Worm (Caenorhabditis elegans) whole organism, L2 larva: ENCODE data around the gene nhr-146.

Experiments
- C34F6.9 ChIP-seq: fragments of 150-350 bp; optimal IDR thresholded peaks from 2 replicates; lab custom pipeline; 2014; ENCODE audit warnings: missing biosample characterization, missing genetic modification characterization
- R02D3.7 ChIP-seq: fragments of 150-350 bp; optimal IDR thresholded peaks from 2 replicates; lab custom pipeline; 2014; ENCODE audit warnings: missing biosample characterization, missing genetic modification characterization
- ZK546.5 ChIP-seq: sonication (generic microtip); optimal IDR thresholded peaks from 2 replicates; lab custom pipeline; 2017; ENCODE audit warnings: missing biosample characterization, missing genetic modification characterization
- aly-2 ChIP-seq: fragments of 150-350 bp; optimal IDR thresholded peaks from 2 replicates; lab custom pipeline; 2014; ENCODE audit warnings: missing biosample characterization, missing genetic modification characterization
- ceh-16 ChIP-seq: fragments of 150-350 bp; optimal IDR thresholded peaks from 2 replicates; lab custom pipeline; 2014; ENCODE audit warnings: missing biosample characterization, missing genetic modification characterization
- ceh-82 ChIP-seq: fragments of 150-350 bp; optimal IDR thresholded peaks from 2 replicates; lab custom pipeline; 2014; ENCODE audit warnings: missing biosample characterization, missing genetic modification characterization
- elt-1 ChIP-seq: fragments of 150-350 bp; optimal IDR thresholded peaks from 2 replicates; lab custom pipeline; 2014; ENCODE audit warnings: missing biosample characterization, missing genetic modification characterization
- elt-3 ChIP-seq: sonication (generic microtip); optimal IDR thresholded peaks from 2 replicates; lab custom pipeline; 2017; ENCODE audit warnings: missing biosample characterization, missing genetic modification characterization
- fos-1 ChIP-seq: fragments of 150-350 bp; optimal IDR thresholded peaks from 2 replicates; lab custom pipeline; 2014; ENCODE audit warnings: missing biosample characterization, missing genetic modification characterization
- lin-13 ChIP-seq: fragments of 150-350 bp; optimal IDR thresholded peaks from 2 replicates; lab custom pipeline; 2014; ENCODE audit warnings: missing biosample characterization, missing genetic modification reagents, missing genetic modification characterization
- lin-39 ChIP-seq: fragments of 150-350 bp; optimal IDR thresholded peaks from 2 replicates; lab custom pipeline; 2014; ENCODE audit warnings: missing biosample characterization, missing genetic modification reagents, missing genetic modification characterization
- lsy-2 ChIP-seq, 2 experiments: fragments of 150-350 bp in 1 of 2; sonication (generic microtip) in 1 of 2; optimal IDR thresholded peaks; 2 replicates each; lab custom pipeline; 2014 to 2017; ENCODE audit warnings: missing biosample characterization in 2 of 2, missing genetic modification characterization in 2 of 2
- mab-5 ChIP-seq: fragments of 150-350 bp; optimal IDR thresholded peaks from 2 replicates; lab custom pipeline; 2014; ENCODE audit warnings: missing biosample characterization, missing genetic modification characterization
- mbf-1 ChIP-seq: sonication (generic microtip); optimal IDR thresholded peaks from 2 replicates; lab custom pipeline; 2017; ENCODE audit warnings: missing biosample characterization, missing genetic modification characterization
- mdl-1 ChIP-seq, 2 experiments: fragments of 150-350 bp in 1 of 2; sonication (generic microtip) in 1 of 2; optimal IDR thresholded peaks; 2 replicates each; lab custom pipeline; 2017; ENCODE audit warnings: missing biosample characterization in 2 of 2, missing genetic modification characterization in 2 of 2
- nhr-11 ChIP-seq: fragments of 150-350 bp; optimal IDR thresholded peaks from 2 replicates; lab custom pipeline; 2014; ENCODE audit warnings: missing biosample characterization, missing genetic modification characterization
- nhr-12 ChIP-seq: fragments of 150-350 bp; optimal IDR thresholded peaks from 2 replicates; lab custom pipeline; 2014; ENCODE audit warnings: missing biosample characterization, missing genetic modification characterization
- nhr-129 ChIP-seq: fragments of 150-350 bp; optimal IDR thresholded peaks from 2 replicates; lab custom pipeline; 2014; ENCODE audit warnings: missing biosample characterization, missing genetic modification characterization
- nhr-21 ChIP-seq: fragments of 150-350 bp; optimal IDR thresholded peaks from 2 replicates; lab custom pipeline; 2014; ENCODE audit warnings: missing biosample characterization, missing genetic modification characterization
- nhr-23 ChIP-seq: fragments of 150-350 bp; optimal IDR thresholded peaks from 2 replicates; lab custom pipeline; 2014; ENCODE audit warnings: missing biosample characterization, missing genetic modification reagents, missing genetic modification characterization
- nhr-25 ChIP-seq: fragments of 150-350 bp; sonication (generic microtip); optimal IDR thresholded peaks from 3 replicates; lab custom pipeline; 2014; ENCODE audit warnings: missing biosample characterization, missing genetic modification characterization
- nhr-6 ChIP-seq: fragments of 150-350 bp; optimal IDR thresholded peaks from 2 replicates; lab custom pipeline; 2014; ENCODE audit warnings: missing biosample characterization, missing genetic modification characterization
- nhr-77 ChIP-seq: fragments of 150-350 bp; optimal IDR thresholded peaks from 2 replicates; lab custom pipeline; 2014; ENCODE audit warnings: missing biosample characterization, missing genetic modification characterization
- sem-4 ChIP-seq: fragments of 150-350 bp; optimal IDR thresholded peaks from 2 replicates; lab custom pipeline; 2014; ENCODE audit warnings: missing biosample characterization, missing genetic modification reagents, missing genetic modification characterization
- skn-1 ChIP-seq: sonication (generic microtip); optimal IDR thresholded peaks from 2 replicates; lab custom pipeline; 2017; ENCODE audit warnings: missing biosample characterization, missing genetic modification characterization
- sma-3 ChIP-seq: sonication (generic microtip); optimal IDR thresholded peaks from 2 replicates; lab custom pipeline; 2016; ENCODE audit warnings: missing genetic modification reagents, missing genetic modification characterization, missing compliant biosample characterization
- sma-9 ChIP-seq, 2 experiments: fragments of 150-350 bp in 1 of 2; sonication (generic microtip) in 1 of 2; optimal IDR thresholded peaks; 2 replicates each; lab custom pipeline; 2014 to 2016; ENCODE audit warnings: missing genetic modification characterization in 2 of 2, mild to moderate bottlenecking in 1 of 2, missing biosample characterization in 1 of 2, missing compliant biosample characterization in 1 of 2, missing genetic modification reagents in 1 of 2, moderate library complexity in 1 of 2
- snpc-4 ChIP-seq: fragments of 150-350 bp; optimal IDR thresholded peaks from 2 replicates; lab custom pipeline; 2014; ENCODE audit warnings: missing biosample characterization, missing genetic modification characterization
- unc-39 ChIP-seq: fragments of 150-350 bp; optimal IDR thresholded peaks from 2 replicates; lab custom pipeline; 2014; ENCODE audit warnings: missing biosample characterization, missing genetic modification characterization
- unc-55 ChIP-seq: fragments of 150-350 bp; sonication (generic microtip); optimal IDR thresholded peaks from 3 replicates; lab custom pipeline; 2014; ENCODE audit warnings: missing biosample characterization, missing genetic modification reagents, missing genetic modification characterization
- unc-62 ChIP-seq: fragments of 150-350 bp; optimal IDR thresholded peaks from 2 replicates; lab custom pipeline; 2014; ENCODE audit warnings: missing biosample characterization, missing genetic modification reagents, missing genetic modification characterization
- ztf-11 ChIP-seq: sonication (generic microtip); optimal IDR thresholded peaks from 2 replicates; lab custom pipeline; 2017; ENCODE audit warnings: missing biosample characterization, missing genetic modification characterization
- ztf-4 ChIP-seq: fragments of 150-350 bp; optimal IDR thresholded peaks from 2 replicates; lab custom pipeline; 2014; ENCODE audit warnings: missing biosample characterization, missing genetic modification characterization

The nhr-146 gene

ce11 chrIV:1624447-1624846 lies 2.2 kb upstream of the nhr-146 start:
- TF ChIP-seq ztf-11 (tag; lab: Kevin White, UChicago) (no peak), mbf-1 (tag; lab: Kevin White, UChicago) (no peak), fos-1 (tag; lab: Kevin White, UChicago) (no peak), mab-5 (no peak), lsy-2 (tag; optimal IDR thresholded peaks at IDR 0.05; lab: Kevin White, UChicago) (no peak), nhr-21 (no peak), nhr-6 (no peak), nhr-129 (tag; lab: Kevin White, UChicago) (no peak), C34F6.9 (tag; lab: Kevin White, UChicago) (no peak), aly-2 (tag; lab: Kevin White, UChicago) (no peak)

- TF ChIP-seq elt-3 (tag; lab: Kevin White, UChicago): no peak
- no peak for TF ChIP-seq C34F6.9 (tag; lab: Kevin White, UChicago)
- TF ChIP-seq aly-2 (tag; lab: Kevin White, UChicago): no peak
- TF ChIP-seq unc-39 (tag; lab: Kevin White, UChicago): no peak
- no peak for TF ChIP-seq nhr-25 (tag; lab: Kevin White, UChicago)
- TF ChIP-seq R02D3.7 (tag; lab: Kevin White, UChicago): no peak
Observed at ce11 chrIV:1628281-1628680, 1.7 kb downstream of the nhr-146 start.

ce11 chrIV:1628730-1629129 lies 2.1 kb downstream of the nhr-146 start:
- TF ChIP-seq ztf-4 (tag; lab: Kevin White, UChicago) (no peak), nhr-12 (tag; lab: Kevin White, UChicago) (no peak), skn-1 (tag; lab: Kevin White, UChicago) (no peak)

ce11 chrIV:1631651-1632050 lies 5.0 kb downstream of the nhr-146 start, which contains the start of gene cpg-24:
Gene cpg-24, plus strand, starts transcription at chrIV:1631951.
- TF ChIP-seq unc-55 (GFP tag; lab: Kevin White, UChicago): no peak
- TF ChIP-seq nhr-11 (tag; lab: Kevin White, UChicago): no peak
- no peak for TF ChIP-seq unc-62
- no peak for TF ChIP-seq nhr-77
- no peak for TF ChIP-seq nhr-21
- TF ChIP-seq sma-3 (GFP tag; lab: Kevin White, UChicago): no peak
- no peak for TF ChIP-seq lsy-2 (tag; optimal IDR thresholded peaks at IDR 0.05; lab: Kevin White, UChicago)
- no peak for TF ChIP-seq ceh-16 (tag; lab: Kevin White, UChicago)
- TF ChIP-seq nhr-25 (tag; lab: Kevin White, UChicago): no peak
- no peak for TF ChIP-seq lin-13 (GFP tag; lab: Kevin White, UChicago)
- TF ChIP-seq ceh-82 (tag; lab: Kevin White, UChicago): no peak
- no peak for TF ChIP-seq aly-2 (tag; lab: Kevin White, UChicago)
- TF ChIP-seq nhr-12 (tag; lab: Kevin White, UChicago): no peak
- no peak for TF ChIP-seq sma-9 (GFP tag; optimal IDR thresholded peaks at IDR 0.05; lab: Kevin White, UChicago)
- TF ChIP-seq sma-9 (tag; optimal IDR thresholded peaks at IDR 0.05; lab: Kevin White, UChicago): no peak
- TF ChIP-seq elt-1 (tag; lab: Kevin White, UChicago): no peak
- TF ChIP-seq lin-39 (tag; lab: Kevin White, UChicago): no peak
- TF ChIP-seq C34F6.9 (tag; lab: Kevin White, UChicago): no peak
- no peak for TF ChIP-seq ZK546.5 (tag; lab: Kevin White, UChicago)
- no peak for TF ChIP-seq R02D3.7 (tag; lab: Kevin White, UChicago)
- no peak for TF ChIP-seq nhr-6
- TF ChIP-seq, all 48 proteins: peak for 0

- TF ChIP-seq nhr-25 (tag; lab: Kevin White, UChicago): no peak
- TF ChIP-seq snpc-4: no peak
- TF ChIP-seq nhr-11 (tag; lab: Kevin White, UChicago): no peak
- TF ChIP-seq unc-62: no peak
- TF ChIP-seq sma-3 (GFP tag; lab: Kevin White, UChicago): no peak
- TF ChIP-seq nhr-21: no peak
- no peak for TF ChIP-seq ceh-16 (tag; lab: Kevin White, UChicago)
- no peak for TF ChIP-seq ceh-82 (tag; lab: Kevin White, UChicago)
- TF ChIP-seq sem-4: no peak
- no peak for TF ChIP-seq nhr-77
- no peak for TF ChIP-seq nhr-23 (tag; lab: Kevin White, UChicago)
- TF ChIP-seq mdl-1 (tag; optimal IDR thresholded peaks at IDR 0.05; lab: Kevin White, UChicago): no peak
Observed at ce11 chrIV:1632593-1632992, 6.0 kb downstream of the nhr-146 start.
